Worm (Caenorhabditis elegans): Measurements from ENCODE around the gene unc-50.

ce11 chrIII:10338992-10339852, 21.3 kb upstream of the unc-50 start:
- TF ChIP-seq flt-1 (GFP tag; IDR thresholded peaks at IDR 0.05) (no peak), klf-2 (GFP tag; conservative IDR thresholded peaks at IDR 0.05) (no peak), tab-1 (GFP tag; IDR thresholded peaks at IDR 0.05) (no peak), ztf-23 (GFP tag; IDR thresholded peaks at IDR 0.05) (no peak), med-1 (GFP tag; optimal IDR thresholded peaks at IDR 0.05; ENCODE audit: insufficient read depth) (no peak), T22C8.4 (GFP tag; IDR thresholded peaks at IDR 0.05) (no peak)
